Worm (Caenorhabditis elegans): ENCODE measurements around the gene pot-3.

DNA sequence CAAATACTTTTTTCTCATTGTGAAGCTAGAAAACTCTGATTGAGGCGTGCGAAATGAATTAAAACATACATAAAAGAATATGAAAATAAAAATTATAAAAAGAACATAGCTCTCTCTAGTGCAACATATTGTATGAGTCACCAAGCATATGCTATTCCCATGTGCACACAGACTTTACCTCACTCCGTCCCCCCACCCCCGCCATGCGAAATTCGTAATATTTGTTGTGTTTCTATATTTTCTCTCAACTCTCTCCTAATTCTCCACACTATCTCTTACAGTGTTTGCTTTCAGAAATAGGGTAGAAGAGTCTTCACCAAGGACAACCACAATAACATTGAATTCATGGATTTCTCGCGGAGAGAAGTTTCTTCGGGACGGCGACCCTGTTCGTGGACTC is 47.4 kb upstream of the pot-3 start:
- TF ChIP-seq blmp-1 (tag; optimal IDR thresholded peaks at IDR 0.05) (no peak), M03D4.4 (tag; optimal IDR thresholded peaks at IDR 0.05) (no peak), sptf-1 (tag; optimal IDR thresholded peaks at IDR 0.05) (no peak), zip-8 (tag; optimal IDR thresholded peaks at IDR 0.05) (no peak), snpc-4 (tag; optimal IDR thresholded peaks at IDR 0.05) (no peak), mep-1 (tag; optimal IDR thresholded peaks at IDR 0.05) (no peak), hlh-1 (tag; optimal IDR thresholded peaks at IDR 0.05) (no peak), nhr-237 (tag; optimal IDR thresholded peaks at IDR 0.05) (no peak), mab-5 (tag; optimal IDR thresholded peaks at IDR 0.05) (no peak), ces-1 (GFP tag; optimal IDR thresholded peaks at IDR 0.05) (no peak), lsy-2 (tag; optimal IDR thresholded peaks at IDR 0.05) (no peak)

Measured in whole organism, mixed stage, embryonic.